Worm (Caenorhabditis elegans): ENCODE measurements around the gene F28A10.4.

F28A10.4 gene

ce11 chrII:843971-844370 is at the start of gene F28A10.4:
Gene F28A10.4, plus strand, starts transcription at chrII:844271.
- TF ChIP-seq ama-1 (optimal IDR thresholded peaks at IDR 0.05) (no peak), hmbx-1 (tag; optimal IDR thresholded peaks at IDR 0.05) (no peak)

- no peak for TF ChIP-seq scrt-1 (GFP tag; IDR thresholded peaks at IDR 0.05)
- no peak for TF ChIP-seq ceh-13 (GFP tag; optimal IDR thresholded peaks at IDR 0.05)
- no peak for TF ChIP-seq tbx-37 (GFP tag; conservative IDR thresholded peaks at IDR 0.05)
- TF ChIP-seq ets-7 (tag; optimal IDR thresholded peaks at IDR 0.05) = no peak
- TF ChIP-seq hmbx-1 (tag; optimal IDR thresholded peaks at IDR 0.05) = no peak
- TF ChIP-seq B0310.2 (tag; optimal IDR thresholded peaks at IDR 0.05) = no peak
- no peak for TF ChIP-seq aly-1 (tag; optimal IDR thresholded peaks at IDR 0.05)
Measured at ce11 chrII:796916-797315, 47.2 kb upstream of the F28A10.4 start.

ce11 chrII:797445-797844 is 46.6 kb upstream of the F28A10.4 start:
- TF ChIP-seq tbx-11 (GFP tag; IDR thresholded peaks at IDR 0.05) = no peak
- TF ChIP-seq flt-1 (GFP tag; IDR thresholded peaks at IDR 0.05) = no peak
- no peak for TF ChIP-seq ceh-13 (GFP tag; optimal IDR thresholded peaks at IDR 0.05)
- TF ChIP-seq tbx-37 (GFP tag; conservative IDR thresholded peaks at IDR 0.05) = no peak
- no peak for TF ChIP-seq ceh-36 (tag; optimal IDR thresholded peaks at IDR 0.05)
- no peak for TF ChIP-seq ama-1 (optimal IDR thresholded peaks at IDR 0.05)
- no peak for TF ChIP-seq B0310.2 (tag; optimal IDR thresholded peaks at IDR 0.05)
- TF ChIP-seq hnd-1 (tag; optimal IDR thresholded peaks at IDR 0.05) = no peak
- no peak for TF ChIP-seq F13C5.2 (tag; optimal IDR thresholded peaks at IDR 0.05)
- no peak for TF ChIP-seq aly-1 (tag; optimal IDR thresholded peaks at IDR 0.05)
- no peak for TF ChIP-seq pes-1 (GFP tag; IDR thresholded peaks at IDR 0.05)
- TF ChIP-seq hmbx-1 (tag; optimal IDR thresholded peaks at IDR 0.05) = no peak
- TF ChIP-seq tra-4 (tag; optimal IDR thresholded peaks at IDR 0.05) = no peak
- no peak for TF ChIP-seq sea-1 (GFP tag; conservative IDR thresholded peaks at IDR 0.05)

- TF ChIP-seq hmbx-1 (tag; optimal IDR thresholded peaks at IDR 0.05) (no peak), tbx-37 (GFP tag; conservative IDR thresholded peaks at IDR 0.05) (no peak), B0310.2 (tag; optimal IDR thresholded peaks at IDR 0.05) (no peak), ceh-13 (GFP tag; optimal IDR thresholded peaks at IDR 0.05) (no peak), tra-4 (tag; optimal IDR thresholded peaks at IDR 0.05) (no peak), scrt-1 (GFP tag; IDR thresholded peaks at IDR 0.05) (no peak), flt-1 (GFP tag; IDR thresholded peaks at IDR 0.05) (no peak), ama-1 (optimal IDR thresholded peaks at IDR 0.05) (no peak), hnd-1 (tag; optimal IDR thresholded peaks at IDR 0.05) (no peak), ets-7 (tag; optimal IDR thresholded peaks at IDR 0.05) (no peak), tbx-11 (GFP tag; IDR thresholded peaks at IDR 0.05) (no peak), sea-1 (GFP tag; conservative IDR thresholded peaks at IDR 0.05) (no peak)
Measured at ce11 chrII:799700-800099, 44.4 kb upstream of the F28A10.4 start, which contains the start of gene F46F5.14. Gene F46F5.14, plus strand, starts transcription at chrII:800000.

- TF ChIP-seq scrt-1 (GFP tag; IDR thresholded peaks at IDR 0.05) (no peak), tra-4 (tag; optimal IDR thresholded peaks at IDR 0.05) (no peak), pes-1 (GFP tag; IDR thresholded peaks at IDR 0.05) (no peak), ceh-13 (GFP tag; optimal IDR thresholded peaks at IDR 0.05) (no peak), tbx-37 (GFP tag; conservative IDR thresholded peaks at IDR 0.05) (no peak), ama-1 (optimal IDR thresholded peaks at IDR 0.05) (no peak), ceh-36 (tag; optimal IDR thresholded peaks at IDR 0.05) (no peak), hnd-1 (tag; optimal IDR thresholded peaks at IDR 0.05) (no peak), aly-1 (tag; optimal IDR thresholded peaks at IDR 0.05) (no peak), tbx-11 (GFP tag; IDR thresholded peaks at IDR 0.05) (no peak), sea-1 (GFP tag; conservative IDR thresholded peaks at IDR 0.05) (no peak), B0310.2 (tag; optimal IDR thresholded peaks at IDR 0.05) (no peak), F13C5.2 (tag; optimal IDR thresholded peaks at IDR 0.05) (no peak), flt-1 (GFP tag; IDR thresholded peaks at IDR 0.05) (no peak)
Measured at ce11 chrII:803009-803408, 41.1 kb upstream of the F28A10.4 start, which contains the start of gene F46F5.13. Gene F46F5.13, plus strand, starts transcription at chrII:803309.

- TF ChIP-seq sea-1 (GFP tag; conservative IDR thresholded peaks at IDR 0.05) (no peak), scrt-1 (GFP tag; IDR thresholded peaks at IDR 0.05) (no peak), tbx-11 (GFP tag; IDR thresholded peaks at IDR 0.05) (no peak), ets-7 (tag; optimal IDR thresholded peaks at IDR 0.05) (no peak), hmbx-1 (tag; optimal IDR thresholded peaks at IDR 0.05) (no peak), ceh-13 (GFP tag; optimal IDR thresholded peaks at IDR 0.05) (no peak), hnd-1 (tag; optimal IDR thresholded peaks at IDR 0.05) (no peak), pes-1 (GFP tag; IDR thresholded peaks at IDR 0.05) (no peak), ama-1 (optimal IDR thresholded peaks at IDR 0.05) (no peak), tbx-37 (GFP tag; conservative IDR thresholded peaks at IDR 0.05) (no peak), flt-1 (GFP tag; IDR thresholded peaks at IDR 0.05) (no peak), B0310.2 (tag; optimal IDR thresholded peaks at IDR 0.05) (no peak), F13C5.2 (tag; optimal IDR thresholded peaks at IDR 0.05) (no peak), ceh-36 (tag; optimal IDR thresholded peaks at IDR 0.05) (no peak), tra-4 (tag; optimal IDR thresholded peaks at IDR 0.05) (no peak), hmg-4 (GFP tag; optimal IDR thresholded peaks at IDR 0.05) (no peak), aly-1 (tag; optimal IDR thresholded peaks at IDR 0.05) (no peak)
Measured at ce11 chrII:808457-808856, 35.6 kb upstream of the F28A10.4 start, which contains the start of gene F46F5.11. Gene F46F5.11, plus strand, starts transcription at chrII:808757.

ce11 chrII:812917-813316 is 31.2 kb upstream of the F28A10.4 start, which contains the start of gene F46F5.5:
Gene F46F5.5, minus strand, starts transcription at chrII:813017.
- TF ChIP-seq aly-1 (tag; optimal IDR thresholded peaks at IDR 0.05) (no peak), tbx-11 (GFP tag; IDR thresholded peaks at IDR 0.05) (no peak), hmbx-1 (tag; optimal IDR thresholded peaks at IDR 0.05) (no peak), tbx-37 (GFP tag; conservative IDR thresholded peaks at IDR 0.05) (no peak), F13C5.2 (tag; optimal IDR thresholded peaks at IDR 0.05) (no peak), flt-1 (GFP tag; IDR thresholded peaks at IDR 0.05) (no peak), ceh-36 (tag; optimal IDR thresholded peaks at IDR 0.05) (no peak), hnd-1 (tag; optimal IDR thresholded peaks at IDR 0.05) (no peak), ceh-13 (GFP tag; optimal IDR thresholded peaks at IDR 0.05) (no peak), ets-7 (tag; optimal IDR thresholded peaks at IDR 0.05) (no peak), tra-4 (tag; optimal IDR thresholded peaks at IDR 0.05) (no peak), B0310.2 (tag; optimal IDR thresholded peaks at IDR 0.05) (no peak), ama-1 (optimal IDR thresholded peaks at IDR 0.05) (no peak), sea-1 (GFP tag; conservative IDR thresholded peaks at IDR 0.05) (no peak)

All from whole organism, early embryonic.